Worm (Caenorhabditis elegans): ENCODE measurements around the gene ubxn-5.

DNA sequence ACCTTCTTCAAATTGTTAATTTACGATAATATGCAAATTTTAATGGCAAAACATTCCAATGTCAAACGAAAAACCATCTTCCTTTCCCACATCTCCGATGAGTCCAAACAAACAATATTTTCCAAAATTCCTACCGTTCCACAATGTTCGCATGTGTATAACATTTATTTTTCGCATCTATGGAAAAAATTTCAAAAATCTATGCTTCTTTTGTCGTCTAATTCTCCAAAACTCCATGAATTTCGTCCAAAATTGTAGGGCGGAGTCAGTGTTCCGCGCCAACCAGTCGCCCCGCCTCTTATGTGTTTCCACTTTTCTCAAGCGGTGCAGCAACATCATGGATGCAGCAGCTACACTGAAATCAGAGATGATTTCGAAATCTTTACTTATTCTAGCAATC lies 3.3 kb downstream of the ubxn-5 start, which contains the start of gene T01E8.8:
- TF ChIP-seq nfya-1 (tag; optimal IDR thresholded peaks at IDR 0.05), result no peak
- TF ChIP-seq elt-2 (tag; optimal IDR thresholded peaks at IDR 0.05), result no peak
- no peak for TF ChIP-seq ceh-6 (GFP tag; optimal IDR thresholded peaks at IDR 0.05)
- no peak for TF ChIP-seq ceh-31 (tag; optimal IDR thresholded peaks at IDR 0.05)
- TF ChIP-seq unc-55 (GFP tag; optimal IDR thresholded peaks at IDR 0.05), result no peak
- no peak for TF ChIP-seq sox-4 (tag; optimal IDR thresholded peaks at IDR 0.05)
- no peak for TF ChIP-seq C38D4.7 (GFP tag; optimal IDR thresholded peaks at IDR 0.05)
- TF ChIP-seq fax-1 (tag; optimal IDR thresholded peaks at IDR 0.05), result no peak
- TF ChIP-seq tbx-2 (tag; optimal IDR thresholded peaks at IDR 0.05), result no peak
- TF ChIP-seq madf-2 (tag; optimal IDR thresholded peaks at IDR 0.05), result no peak
- no peak for TF ChIP-seq F13H6.1 (tag; optimal IDR thresholded peaks at IDR 0.05)
- TF ChIP-seq ceh-19 (GFP tag; optimal IDR thresholded peaks at IDR 0.05), result no peak
